Worm (Caenorhabditis elegans) whole organism, L4 larva: Measurements from ENCODE around the gene K02A6.3.

Source experiments
- F26F4.8 ChIP-seq: fragments of 200-800 bp; sonication (Bioruptor generic); conservative IDR thresholded peaks from 2 replicates; pipeline ENCODE4 v1.3.6; 2022; ENCODE audit warnings: missing genetic modification characterization, missing compliant biosample characterization
- R02D3.7 ChIP-seq: fragments of 150-350 bp; sonication (generic microtip); optimal IDR thresholded peaks from 3 replicates; lab custom pipeline; 2014; ENCODE audit warnings: missing biosample characterization, missing genetic modification characterization
- T26A8.4 ChIP-seq: fragments of 200-800 bp; sonication (Bioruptor generic); IDR thresholded peaks from 2 replicates; pipeline ENCODE4 v1.3.6; 2022; ENCODE audit warnings: missing genetic modification characterization, missing compliant biosample characterization
- ZK337.2 ChIP-seq: fragments of 200-800 bp; sonication (Bioruptor generic); IDR thresholded peaks from 2 replicates; pipeline ENCODE4 v1.3.6; 2022; ENCODE audit warnings: missing genetic modification reagents, missing genetic modification characterization, missing compliant biosample characterization
- ZK546.5 ChIP-seq, 2 experiments: sonication (generic microtip); optimal IDR thresholded peaks; 2 replicates each; lab custom pipeline; 2017; ENCODE audit warnings: missing biosample characterization in 2 of 2, missing genetic modification characterization in 2 of 2
- aha-1 ChIP-seq: fragments of 150-350 bp; peaks from one replicate; lab custom pipeline; 2014; ENCODE audit warnings: missing biosample characterization, missing genetic modification characterization
- arid-1 ChIP-seq: fragments of 200-800 bp; sonication (Bioruptor generic); conservative IDR thresholded peaks from 2 replicates; pipeline ENCODE4 v1.3.6; 2022; ENCODE audit warnings: missing genetic modification reagents, missing genetic modification characterization, missing compliant biosample characterization
- ceh-20 ChIP-seq: fragments of 200-800 bp; sonication (Bioruptor generic); IDR thresholded peaks from 2 replicates; pipeline ENCODE4 v1.3.6; 2022; ENCODE audit warnings: missing genetic modification reagents, missing genetic modification characterization, missing compliant biosample characterization
- ctbp-1 ChIP-seq: fragments of 200-800 bp; sonication (Bioruptor generic); IDR thresholded peaks from 2 replicates; pipeline ENCODE4 v1.3.6; 2022; ENCODE audit warnings: missing genetic modification reagents, missing genetic modification characterization, missing compliant biosample characterization
- daf-19 ChIP-seq: fragments of 200-800 bp; sonication (Bioruptor generic); conservative IDR thresholded peaks from 2 replicates; pipeline ENCODE4 v1.3.6; 2022; ENCODE audit warnings: missing genetic modification characterization, missing compliant biosample characterization
- egl-27 ChIP-seq: sonication (generic microtip); optimal IDR thresholded peaks from 3 replicates; lab custom pipeline; 2017; ENCODE audit warnings: missing biosample characterization, missing genetic modification reagents, missing genetic modification characterization
- fkh-10 ChIP-seq: fragments of 150-350 bp; optimal IDR thresholded peaks from 2 replicates; lab custom pipeline; 2014; ENCODE audit warnings: missing biosample characterization, missing genetic modification reagents, missing genetic modification characterization
- fos-1 ChIP-seq: fragments of 150-350 bp; optimal IDR thresholded peaks from 2 replicates; lab custom pipeline; 2014; ENCODE audit warnings: missing biosample characterization, missing genetic modification characterization
- hlh-11 ChIP-seq: fragments of 200-800 bp; sonication (Bioruptor generic); optimal IDR thresholded peaks from 2 replicates; lab custom pipeline; 2018; ENCODE audit warnings: mild to moderate bottlenecking, missing genetic modification characterization, missing compliant biosample characterization
- hlh-30 ChIP-seq: sonication (generic microtip); optimal IDR thresholded peaks from 2 replicates; lab custom pipeline; 2017; ENCODE audit warnings: antibody characterized with exemption, mild to moderate bottlenecking, missing genetic modification characterization, missing compliant biosample characterization; ENCODE audit not compliant: insufficient read depth
- hmg-1.1 ChIP-seq: fragments of 200-800 bp; sonication (Bioruptor generic); IDR thresholded peaks from 2 replicates; pipeline ENCODE4 v1.3.6; 2022; ENCODE audit warnings: missing genetic modification reagents, missing genetic modification characterization, missing compliant biosample characterization
- lim-7 ChIP-seq: fragments of 200-800 bp; sonication (Bioruptor generic); IDR thresholded peaks from 2 replicates; pipeline ENCODE4 v1.3.6; 2022; ENCODE audit warnings: missing genetic modification characterization, missing compliant biosample characterization
- lin-1 ChIP-seq: fragments of 200-800 bp; sonication (Bioruptor generic); IDR thresholded peaks from 2 replicates; pipeline ENCODE4 v1.3.6; 2022; ENCODE audit warnings: missing genetic modification reagents, missing genetic modification characterization, missing compliant biosample characterization
- lin-15B ChIP-seq: fragments of 150-350 bp; sonication (generic microtip); optimal IDR thresholded peaks from 3 replicates; lab custom pipeline; 2014; ENCODE audit warnings: missing biosample characterization, missing genetic modification characterization
- lsy-2 ChIP-seq, 2 experiments: fragments of 150-350 bp in 1 of 2; sonication (generic microtip) in 1 of 2; optimal IDR thresholded peaks; 2 replicates each; lab custom pipeline; 2014 to 2017; ENCODE audit warnings: missing biosample characterization in 2 of 2, missing genetic modification characterization in 2 of 2
- madf-9 ChIP-seq: fragments of 200-800 bp; sonication (Bioruptor generic); conservative IDR thresholded peaks from 2 replicates; pipeline ENCODE4 v1.3.6; 2022; ENCODE audit warnings: missing genetic modification reagents, missing genetic modification characterization, missing compliant biosample characterization
- mdl-1 ChIP-seq, 2 experiments: fragments of 150-350 bp in 1 of 2; sonication (generic microtip) in 1 of 2; optimal IDR thresholded peaks; 2 replicates each; lab custom pipeline; 2014 to 2017; ENCODE audit warnings: missing biosample characterization in 2 of 2, missing genetic modification characterization in 2 of 2
- mep-1 ChIP-seq: fragments of 150-350 bp; sonication (generic microtip); optimal IDR thresholded peaks from 3 replicates; lab custom pipeline; 2014; ENCODE audit warnings: missing biosample characterization, missing genetic modification characterization
- mes-2 ChIP-seq: sonication (generic microtip); optimal IDR thresholded peaks from 2 replicates; lab custom pipeline; 2016; ENCODE audit warnings: missing genotype, mild to moderate bottlenecking, missing genetic modification characterization, missing compliant biosample characterization; ENCODE audit not compliant: poor library complexity, severe bottlenecking
- mxl-3 ChIP-seq: fragments of 200-800 bp; sonication (Bioruptor generic); optimal IDR thresholded peaks from 2 replicates; lab custom pipeline; 2018; ENCODE audit warnings: mild to moderate bottlenecking, missing genetic modification characterization, missing compliant biosample characterization
- nhr-25 ChIP-seq: sonication (generic microtip); optimal IDR thresholded peaks from 2 replicates; lab custom pipeline; 2017; ENCODE audit warnings: missing genetic modification characterization, mild to moderate bottlenecking, missing compliant biosample characterization, antibody characterized with exemption, moderate library complexity, borderline replicate concordance; ENCODE audit not compliant: insufficient read depth
- nhr-28 ChIP-seq: fragments of 150-350 bp; optimal IDR thresholded peaks from 2 replicates; lab custom pipeline; 2014; ENCODE audit warnings: missing biosample characterization, missing genetic modification characterization
- rbr-2 ChIP-seq: sonication (generic microtip); optimal IDR thresholded peaks from 2 replicates; lab custom pipeline; 2016; ENCODE audit warnings: missing genotype, missing genetic modification characterization, missing compliant biosample characterization
- sdz-12 ChIP-seq: fragments of 200-800 bp; sonication (Bioruptor generic); optimal IDR thresholded peaks from 2 replicates; lab custom pipeline; 2018; ENCODE audit warnings: mild to moderate bottlenecking, missing genetic modification characterization, missing compliant biosample characterization
- spr-3 ChIP-seq: fragments of 200-800 bp; sonication (Bioruptor generic); optimal IDR thresholded peaks from 2 replicates; lab custom pipeline; 2018; ENCODE audit warnings: mild to moderate bottlenecking, missing genetic modification characterization, missing compliant biosample characterization
- unc-62 ChIP-seq, 3 experiments: fragments of 150-350 bp in 1 of 3; sonication (generic microtip); optimal IDR thresholded peaks in 2 of 3; peaks in 1 of 3; 1 replicate in 1 of 3; 2 replicates in 2 of 3; lab custom pipeline; 2014 to 2017; ENCODE audit warnings: missing biosample characterization in 3 of 3, missing genetic modification characterization in 3 of 3, missing genetic modification reagents in 3 of 3, missing genotype in 1 of 3
- vab-7 ChIP-seq: fragments of 200-800 bp; sonication (Bioruptor generic); IDR thresholded peaks from 2 replicates; pipeline ENCODE4 v1.3.6; 2022; ENCODE audit warnings: missing genetic modification reagents, missing genetic modification characterization, missing compliant biosample characterization
- zag-1 ChIP-seq: fragments of 150-350 bp; optimal IDR thresholded peaks from 2 replicates; lab custom pipeline; 2014; ENCODE audit warnings: missing biosample characterization, missing genetic modification characterization
- zip-2 ChIP-seq: fragments of 150-350 bp; optimal IDR thresholded peaks from 2 replicates; lab custom pipeline; 2014; ENCODE audit warnings: missing biosample characterization, missing genetic modification characterization
- ztf-11 ChIP-seq: fragments of 150-350 bp; optimal IDR thresholded peaks from 2 replicates; lab custom pipeline; 2014; ENCODE audit warnings: missing biosample characterization, missing genetic modification characterization

K02A6.3 gene

ce11 chrX:8255433-8255832 is 23.7 kb upstream of the K02A6.3 start:
- peak in 1 of 2 experiments; percentile 31 for TF ChIP-seq mdl-1 (tag; optimal IDR thresholded peaks at IDR 0.05; lab: Kevin White, UChicago)
- TF ChIP-seq mes-2 (tag; lab: Kevin White, UChicago): no peak
- peak; percentile 48 for TF ChIP-seq mxl-3 (GFP tag; lab: Kevin White, UChicago)
- peak; percentile 22 for TF ChIP-seq nhr-28 (tag; lab: Kevin White, UChicago)
- TF ChIP-seq nhr-25 (tag; lab: Kevin White, UChicago): peak; percentile 49
- TF ChIP-seq ZK546.5 (tag; optimal IDR thresholded peaks at IDR 0.05; lab: Kevin White, UChicago): no peak
- TF ChIP-seq hlh-30: peak; percentile 70
- no peak for TF ChIP-seq R02D3.7

- TF ChIP-seq mxl-3 (GFP tag; lab: Kevin White, UChicago): peak; percentile 34
- peak in 1 of 2 experiments; percentile 20 for TF ChIP-seq lsy-2 (tag; optimal IDR thresholded peaks at IDR 0.05; lab: Kevin White, UChicago)
- peak; percentile 6 for TF ChIP-seq fkh-10 (GFP tag; lab: Kevin White, UChicago)
- TF ChIP-seq ctbp-1: peak; percentile 58; the same call in 1 of the 2 replicates
- TF ChIP-seq lin-1 (GFP tag; lab: Robert Waterston, UW): no peak
- TF ChIP-seq hlh-11 (tag; lab: Kevin White, UChicago): peak; percentile 33
- TF ChIP-seq rbr-2: peak; percentile 33
- TF ChIP-seq hmg-1.1 (GFP tag; lab: Robert Waterston, UW): peak; percentile 56
- TF ChIP-seq nhr-28 (tag; lab: Kevin White, UChicago): peak; percentile 7
- no peak for TF ChIP-seq lim-7 (GFP tag; lab: Robert Waterston, UW)
- no peak for TF ChIP-seq zag-1 (tag; lab: Kevin White, UChicago)
- TF ChIP-seq ztf-11 (tag; lab: Kevin White, UChicago): no peak
- peak; percentile 10 for TF ChIP-seq mep-1 (tag; lab: Kevin White, UChicago)
- peak; percentile 9 for TF ChIP-seq mes-2 (tag; lab: Kevin White, UChicago)
Measured at ce11 chrX:8252293-8252692, 20.6 kb upstream of the K02A6.3 start, which contains the start of gene M60.6. TSS of gene M60.6 (minus strand) at chrX:8252458.

ce11 chrX:8247088-8247487 is 15.4 kb upstream of the K02A6.3 start:
- TF ChIP-seq spr-3 (GFP tag; lab: Kevin White, UChicago): no peak
- no peak for TF ChIP-seq zip-2
- no peak for TF ChIP-seq fos-1 (tag; lab: Kevin White, UChicago)
- TF ChIP-seq sdz-12 (GFP tag; lab: Kevin White, UChicago): no peak
- TF ChIP-seq aha-1 (tag; lab: Kevin White, UChicago): peak; percentile 67
- no peak for TF ChIP-seq vab-7 (GFP tag; lab: Robert Waterston, UW)
- no peak for TF ChIP-seq daf-19 (GFP tag; lab: Robert Waterston, UW)
- no peak for TF ChIP-seq arid-1 (GFP tag; lab: Robert Waterston, UW)
- TF ChIP-seq nhr-28 (tag; lab: Kevin White, UChicago): peak; percentile 53
- no peak for TF ChIP-seq ceh-20
- no peak for TF ChIP-seq madf-9 (GFP tag; lab: Robert Waterston, UW)
- TF ChIP-seq zag-1 (tag; lab: Kevin White, UChicago): no peak
- no peak for TF ChIP-seq lin-15B (tag; lab: Kevin White, UChicago)
- no peak for TF ChIP-seq F26F4.8 (GFP tag; lab: Robert Waterston, UW)
- TF ChIP-seq T26A8.4 (GFP tag; lab: Robert Waterston, UW): no peak
- no peak for TF ChIP-seq ZK337.2 (GFP tag; lab: Robert Waterston, UW)
- TF ChIP-seq egl-27 (tag; lab: Kevin White, UChicago): no peak
- TF ChIP-seq unc-62 (GFP tag; optimal IDR thresholded peaks at IDR 0.05 in 1 of 2; lab: Kevin White, UChicago): peak in 1 of 2 experiments; percentile 70
- no peak for TF ChIP-seq unc-62 (tag; optimal IDR thresholded peaks at IDR 0.05; lab: Kevin White, UChicago)
